Worm (Caenorhabditis elegans) whole organism, early embryonic: ENCODE data around the gene K07C11.10.

Source experiments
- B0310.2 ChIP-seq: sonication (generic microtip); optimal IDR thresholded peaks from 2 replicates; lab custom pipeline; 2016; ENCODE audit warnings: mild to moderate bottlenecking, missing genetic modification characterization, missing compliant biosample characterization
- F13C5.2 ChIP-seq: sonication (generic microtip); optimal IDR thresholded peaks from 2 replicates; lab custom pipeline; 2017; ENCODE audit warnings: mild to moderate bottlenecking, missing genetic modification characterization, inconsistent platforms, missing compliant biosample characterization
- aly-1 ChIP-seq: sonication (generic microtip); optimal IDR thresholded peaks from 2 replicates; lab custom pipeline; 2016; ENCODE audit warnings: missing genetic modification characterization, missing compliant biosample characterization
- ama-1 ChIP-seq: fragments of 150-350 bp; optimal IDR thresholded peaks from 2 replicates; lab custom pipeline; 2014
- ceh-13 ChIP-seq: fragments of 200-800 bp; sonication (Bioruptor generic); optimal IDR thresholded peaks from 2 replicates; lab custom pipeline; 2018; ENCODE audit warnings: mild to moderate bottlenecking, missing genetic modification characterization, missing compliant biosample characterization
- ceh-36 ChIP-seq: sonication (generic microtip); optimal IDR thresholded peaks from 2 replicates; lab custom pipeline; 2016; ENCODE audit warnings: missing genetic modification characterization, inconsistent platforms, missing compliant biosample characterization
- ets-7 ChIP-seq: sonication (generic microtip); optimal IDR thresholded peaks from 2 replicates; lab custom pipeline; 2016; ENCODE audit warnings: missing genotype, missing genetic modification characterization, missing compliant biosample characterization
- flt-1 ChIP-seq: fragments of 200-800 bp; sonication (Bioruptor generic); IDR thresholded peaks from 2 replicates; pipeline ENCODE4 v1.3.6; 2022; ENCODE audit warnings: missing genetic modification characterization, missing compliant biosample characterization
- hmbx-1 ChIP-seq: sonication (generic microtip); optimal IDR thresholded peaks from 2 replicates; lab custom pipeline; 2016; ENCODE audit warnings: mild to moderate bottlenecking, missing genetic modification characterization, missing compliant biosample characterization
- hmg-4 ChIP-seq: fragments of 200-800 bp; sonication (Bioruptor generic); optimal IDR thresholded peaks from 2 replicates; lab custom pipeline; 2018; ENCODE audit warnings: mild to moderate bottlenecking, missing genetic modification characterization, missing compliant biosample characterization
- hnd-1 ChIP-seq: sonication (generic microtip); optimal IDR thresholded peaks from 2 replicates; lab custom pipeline; 2016; ENCODE audit warnings: missing genetic modification characterization, missing compliant biosample characterization
- pes-1 ChIP-seq: fragments of 200-800 bp; sonication (Bioruptor generic); IDR thresholded peaks from 2 replicates; pipeline ENCODE4 v1.3.6; 2022; ENCODE audit warnings: missing genetic modification reagents, missing genetic modification characterization, missing compliant biosample characterization
- scrt-1 ChIP-seq: fragments of 200-800 bp; sonication (Bioruptor generic); IDR thresholded peaks from 2 replicates; pipeline ENCODE4 v1.3.6; 2022; ENCODE audit warnings: missing genetic modification characterization, missing compliant biosample characterization
- sea-1 ChIP-seq: fragments of 200-800 bp; sonication (Bioruptor generic); conservative IDR thresholded peaks from 2 replicates; pipeline ENCODE4 v1.3.6; 2022; ENCODE audit warnings: missing genetic modification characterization, missing compliant biosample characterization
- tbx-11 ChIP-seq: fragments of 200-800 bp; sonication (Bioruptor generic); IDR thresholded peaks from 2 replicates; pipeline ENCODE4 v1.3.6; 2022; ENCODE audit warnings: missing genetic modification characterization, missing compliant biosample characterization
- tbx-37 ChIP-seq: fragments of 200-800 bp; sonication (Bioruptor generic); conservative IDR thresholded peaks from 2 replicates; pipeline ENCODE4 v1.3.6; 2022; ENCODE audit warnings: missing genetic modification reagents, missing genetic modification characterization, missing compliant biosample characterization
- tra-4 ChIP-seq: sonication (generic microtip); optimal IDR thresholded peaks from 2 replicates; lab custom pipeline; 2017; ENCODE audit warnings: missing genetic modification characterization, missing compliant biosample characterization

K07C11.10 gene

ce11 chrV:8219550-8219949 is 7.2 kb downstream of the K07C11.10 start:
- no peak for TF ChIP-seq pes-1
- TF ChIP-seq ceh-13, result no peak
- TF ChIP-seq ets-7 (tag; lab: Kevin White, UChicago), result no peak
- TF ChIP-seq aly-1 (tag; lab: Kevin White, UChicago), result no peak
- TF ChIP-seq hmbx-1 (tag; lab: Kevin White, UChicago), result no peak
- TF ChIP-seq hmg-4, result no peak

ce11 chrV:8217661-8218265 is 8.9 kb downstream of the K07C11.10 start, which contains the start of gene K07C11.8:
Gene K07C11.8 (minus strand): TSS chrV:8217884.
- no peak for TF ChIP-seq tbx-37 (GFP tag; lab: Robert Waterston, UW)
- TF ChIP-seq tra-4, result no peak
- TF ChIP-seq sea-1 (GFP tag; lab: Robert Waterston, UW), result no peak
- no peak for TF ChIP-seq hmg-4
- no peak for TF ChIP-seq pes-1

- no peak for TF ChIP-seq tra-4
- no peak for TF ChIP-seq aly-1 (tag; lab: Kevin White, UChicago)
- TF ChIP-seq ama-1 (lab: Kevin White, UChicago), result no peak
- TF ChIP-seq hnd-1, result no peak
- no peak for TF ChIP-seq ceh-13
- TF ChIP-seq hmg-4, result no peak
- no peak for TF ChIP-seq B0310.2 (tag; lab: Kevin White, UChicago)
- no peak for TF ChIP-seq pes-1
- no peak for TF ChIP-seq sea-1 (GFP tag; lab: Robert Waterston, UW)
- no peak for TF ChIP-seq hmbx-1 (tag; lab: Kevin White, UChicago)
- no peak for TF ChIP-seq tbx-11 (GFP tag; lab: Robert Waterston, UW)
Measured at ce11 chrV:8217118-8217517, 9.6 kb downstream of the K07C11.10 start.

- TF ChIP-seq hmg-4 (no peak), hmbx-1 (tag; lab: Kevin White, UChicago) (no peak), ama-1 (lab: Kevin White, UChicago) (no peak), pes-1 (no peak), ceh-36 (tag; lab: Kevin White, UChicago) (no peak), sea-1 (GFP tag; lab: Robert Waterston, UW) (no peak), ceh-13 (no peak), ets-7 (tag; lab: Kevin White, UChicago) (no peak), B0310.2 (tag; lab: Kevin White, UChicago) (no peak), F13C5.2 (tag; lab: Kevin White, UChicago) (no peak), hnd-1 (no peak), aly-1 (tag; lab: Kevin White, UChicago) (no peak), tbx-11 (GFP tag; lab: Robert Waterston, UW) (no peak), tbx-37 (GFP tag; lab: Robert Waterston, UW) (no peak), scrt-1 (no peak), tra-4 (no peak), flt-1 (GFP tag; lab: Robert Waterston, UW) (no peak)
Measured at ce11 chrV:8215158-8215557, 11.6 kb downstream of the K07C11.10 start.

ce11 chrV:8213868-8214267 is 12.8 kb downstream of the K07C11.10 start, which contains the start of gene K07C11.7:
Gene K07C11.7 (minus strand): TSS chrV:8213968.
- TF ChIP-seq tbx-11 (GFP tag; lab: Robert Waterston, UW) (no peak), hmg-4 (no peak), B0310.2 (tag; lab: Kevin White, UChicago) (no peak), hnd-1 (no peak), ceh-13 (no peak), scrt-1 (no peak), F13C5.2 (tag; lab: Kevin White, UChicago) (no peak), tbx-37 (GFP tag; lab: Robert Waterston, UW) (no peak)

- TF ChIP-seq sea-1 (GFP tag; lab: Robert Waterston, UW) (no peak), tra-4 (no peak), aly-1 (tag; lab: Kevin White, UChicago) (no peak), ama-1 (lab: Kevin White, UChicago) (no peak), hmbx-1 (tag; lab: Kevin White, UChicago) (no peak), hnd-1 (no peak), hmg-4 (no peak), ceh-13 (no peak), F13C5.2 (tag; lab: Kevin White, UChicago) (no peak)
Measured at ce11 chrV:8212816-8213215, 13.9 kb downstream of the K07C11.10 start.

ce11 chrV:8211993-8212392 is 14.7 kb downstream of the K07C11.10 start:
- TF ChIP-seq hnd-1 (no peak), ama-1 (lab: Kevin White, UChicago) (no peak), ceh-13 (no peak), F13C5.2 (tag; lab: Kevin White, UChicago) (no peak), ets-7 (tag; lab: Kevin White, UChicago) (no peak), hmg-4 (no peak), aly-1 (tag; lab: Kevin White, UChicago) (no peak), tra-4 (no peak), sea-1 (GFP tag; lab: Robert Waterston, UW) (no peak), flt-1 (GFP tag; lab: Robert Waterston, UW) (no peak), tbx-37 (GFP tag; lab: Robert Waterston, UW) (no peak), tbx-11 (GFP tag; lab: Robert Waterston, UW) (no peak), ceh-36 (tag; lab: Kevin White, UChicago) (no peak), pes-1 (no peak)

ce11 chrV:8210527-8210926 is 16.2 kb downstream of the K07C11.10 start:
- TF ChIP-seq ceh-36 (tag; lab: Kevin White, UChicago), result no peak
- no peak for TF ChIP-seq flt-1 (GFP tag; lab: Robert Waterston, UW)
- no peak for TF ChIP-seq sea-1 (GFP tag; lab: Robert Waterston, UW)
- TF ChIP-seq hmg-4, result no peak
- no peak for TF ChIP-seq ets-7 (tag; lab: Kevin White, UChicago)
- TF ChIP-seq tbx-37 (GFP tag; lab: Robert Waterston, UW), result no peak
- no peak for TF ChIP-seq scrt-1
- no peak for TF ChIP-seq ceh-13
- TF ChIP-seq pes-1, result no peak
- TF ChIP-seq tbx-11 (GFP tag; lab: Robert Waterston, UW), result no peak
